Worm (Caenorhabditis elegans): Measurements from ENCODE around the gene F20C5.6.

ce11 chrIV:8790144-8790543 is 17.1 kb upstream of the F20C5.6 start, which contains the start of gene sru-35:
- TF ChIP-seq egl-27 (tag; optimal IDR thresholded peaks at IDR 0.05): no peak
- no peak for TF ChIP-seq ceh-82 (tag; optimal IDR thresholded peaks at IDR 0.05)
- TF ChIP-seq nhr-76 (tag; optimal IDR thresholded peaks at IDR 0.05): no peak
- no peak for TF ChIP-seq pha-4 (tag; optimal IDR thresholded peaks at IDR 0.05)
- TF ChIP-seq snpc-4 (tag; optimal IDR thresholded peaks at IDR 0.05): no peak
- TF ChIP-seq skn-1 (tag; optimal IDR thresholded peaks at IDR 0.05): no peak
- no peak for TF ChIP-seq ceh-28 (tag; optimal IDR thresholded peaks at IDR 0.05)
- TF ChIP-seq nhr-11 (tag; optimal IDR thresholded peaks at IDR 0.05): no peak
- TF ChIP-seq daf-12 (tag; optimal IDR thresholded peaks at IDR 0.05): no peak
- TF ChIP-seq ztf-11 (tag; optimal IDR thresholded peaks at IDR 0.05): no peak
- no peak for TF ChIP-seq aly-2 (tag; optimal IDR thresholded peaks at IDR 0.05)

Measured in whole organism, L3 larva.